Worm (Caenorhabditis elegans) whole organism, L1 larva: ENCODE data around the gene clec-126.
"Not testable (repeated sequence)": the region's sequence is repeated elsewhere in the genome, so short reads cannot be mapped to it uniquely, and the experiment has no call there.

Source experiments
- C04F5.9 ChIP-seq: sonication (generic microtip); optimal IDR thresholded peaks from 2 replicates; lab custom pipeline; 2016; ENCODE audit warnings: missing genetic modification characterization, missing compliant biosample characterization
- C34B4.2 ChIP-seq: sonication (generic microtip); optimal IDR thresholded peaks from 2 replicates; lab custom pipeline; 2017; ENCODE audit warnings: mild to moderate bottlenecking, missing genetic modification characterization, missing compliant biosample characterization
- ama-1 ChIP-seq: fragments of 150-350 bp; optimal IDR thresholded peaks from 2 replicates; lab custom pipeline; 2014
- ceh-88 ChIP-seq: fragments of 200-800 bp; sonication (Bioruptor generic); IDR thresholded peaks from 2 replicates; pipeline ENCODE4 v1.3.6; 2022; ENCODE audit warnings: missing genetic modification characterization, missing compliant biosample characterization
- ceh-90 ChIP-seq: sonication (generic microtip); optimal IDR thresholded peaks from 2 replicates; lab custom pipeline; 2016; ENCODE audit warnings: missing genetic modification characterization, missing compliant biosample characterization
- dpl-1 ChIP-seq, 3 experiments: fragments of 150-350 bp in 2 of 3; sonication (generic microtip) in 1 of 3; optimal IDR thresholded peaks; 2 replicates each; lab custom pipeline; 2014 to 2017; ENCODE audit warnings: missing biosample characterization in 3 of 3, missing genetic modification characterization in 3 of 3, missing genetic modification reagents in 3 of 3
- dsc-1 ChIP-seq: sonication (generic microtip); optimal IDR thresholded peaks from 2 replicates; lab custom pipeline; 2016; ENCODE audit warnings: mild to moderate bottlenecking, missing genetic modification characterization, missing compliant biosample characterization
- efl-1 ChIP-seq, 4 experiments: fragments of 150-350 bp; optimal IDR thresholded peaks in 3 of 4; peaks in 1 of 4; 1 replicate in 1 of 4; 2 replicates in 3 of 4; lab custom pipeline; 2014; ENCODE audit warnings: missing biosample characterization in 2 of 4, missing genetic modification characterization in 2 of 4, missing genetic modification reagents in 2 of 4
- efl-3 ChIP-seq: fragments of 200-800 bp; sonication (Bioruptor generic); optimal IDR thresholded peaks from 2 replicates; lab custom pipeline; 2018; ENCODE audit warnings: mild to moderate bottlenecking, missing genetic modification characterization, missing compliant biosample characterization
- elt-2 ChIP-seq: sonication (generic microtip); optimal IDR thresholded peaks from 2 replicates; lab custom pipeline; 2016; ENCODE audit warnings: missing genetic modification characterization, mild to moderate bottlenecking, inconsistent platforms, missing compliant biosample characterization, missing genetic modification reagents
- elt-3 ChIP-seq, 6 experiments: fragments of 150-350 bp in 1 of 6; sonication (generic microtip); optimal IDR thresholded peaks; 2 replicates each; lab custom pipeline; 2017 to 2018; ENCODE audit warnings: missing biosample characterization in 6 of 6, missing genetic modification characterization in 6 of 6, inconsistent platforms in 1 of 6
- ets-5 ChIP-seq: fragments of 200-800 bp; sonication (Bioruptor generic); IDR thresholded peaks from 2 replicates; pipeline ENCODE4 v1.3.6; 2022; ENCODE audit warnings: missing genetic modification characterization, missing compliant biosample characterization
- fkh-10 ChIP-seq: sonication (generic microtip); optimal IDR thresholded peaks from 2 replicates; lab custom pipeline; 2017; ENCODE audit warnings: missing biosample characterization, missing genetic modification reagents, missing genetic modification characterization
- fkh-4 ChIP-seq: sonication (generic microtip); optimal IDR thresholded peaks from 2 replicates; lab custom pipeline; 2016; ENCODE audit warnings: missing compliant biosample characterization, missing genetic modification characterization, borderline replicate concordance
- hlh-17 ChIP-seq: fragments of 200-800 bp; sonication (Bioruptor generic); optimal IDR thresholded peaks from 2 replicates; lab custom pipeline; 2018; ENCODE audit warnings: missing genetic modification characterization, mild to moderate bottlenecking, missing compliant biosample characterization, moderate library complexity, borderline replicate concordance
- hlh-4 ChIP-seq: sonication (generic microtip); optimal IDR thresholded peaks from 2 replicates; lab custom pipeline; 2016; ENCODE audit warnings: mild to moderate bottlenecking, missing genetic modification characterization, missing compliant biosample characterization
- hpl-2 ChIP-seq: fragments of 150-350 bp; optimal IDR thresholded peaks from 2 replicates; lab custom pipeline; 2014; ENCODE audit warnings: missing biosample characterization, missing genetic modification reagents, missing genetic modification characterization
- isw-1 ChIP-seq: fragments of 200-800 bp; sonication (Bioruptor generic); IDR thresholded peaks from 2 replicates; pipeline ENCODE4 v1.3.6; 2022; ENCODE audit warnings: missing genetic modification characterization, missing compliant biosample characterization
- lin-13 ChIP-seq: fragments of 150-350 bp; optimal IDR thresholded peaks from 2 replicates; lab custom pipeline; 2014; ENCODE audit warnings: missing biosample characterization, missing genetic modification reagents, missing genetic modification characterization
- lin-15B ChIP-seq: fragments of 150-350 bp; sonication (generic microtip); optimal IDR thresholded peaks from 3 replicates; lab custom pipeline; 2014; ENCODE audit warnings: missing biosample characterization, missing genetic modification characterization
- lin-35 ChIP-seq, 2 experiments: fragments of 150-350 bp; optimal IDR thresholded peaks; 2 replicates each; lab custom pipeline; 2014; ENCODE audit warnings: missing biosample characterization in 2 of 2, missing genetic modification characterization in 2 of 2, missing genetic modification reagents in 2 of 2
- lin-39 ChIP-seq: fragments of 150-350 bp; optimal IDR thresholded peaks from 2 replicates; lab custom pipeline; 2014; ENCODE audit warnings: missing biosample characterization, missing genetic modification reagents, missing genetic modification characterization
- lir-3 ChIP-seq: sonication (generic microtip); optimal IDR thresholded peaks from 2 replicates; lab custom pipeline; 2016; ENCODE audit warnings: mild to moderate bottlenecking, missing genetic modification characterization, moderate library complexity, missing compliant biosample characterization; ENCODE audit not compliant: poor library complexity
- mep-1 ChIP-seq: fragments of 150-350 bp; optimal IDR thresholded peaks from 2 replicates; lab custom pipeline; 2014; ENCODE audit warnings: missing biosample characterization, missing genetic modification characterization
- nhr-11 ChIP-seq: fragments of 150-350 bp; optimal IDR thresholded peaks from 2 replicates; lab custom pipeline; 2014; ENCODE audit warnings: missing biosample characterization, missing genetic modification characterization
- nhr-12 ChIP-seq: sonication (generic microtip); optimal IDR thresholded peaks from 2 replicates; lab custom pipeline; 2017; ENCODE audit warnings: missing biosample characterization, missing genetic modification characterization
- nhr-19 ChIP-seq: fragments of 200-800 bp; sonication (Bioruptor generic); conservative IDR thresholded peaks from 2 replicates; pipeline ENCODE4 v1.3.6; 2022; ENCODE audit warnings: missing genetic modification characterization, missing compliant biosample characterization
- nhr-77 ChIP-seq: fragments of 150-350 bp; optimal IDR thresholded peaks from 2 replicates; lab custom pipeline; 2014; ENCODE audit warnings: missing biosample characterization, missing genetic modification characterization
- nhr-85 ChIP-seq: sonication (generic microtip); peaks from one replicate; lab custom pipeline; 2016; ENCODE audit warnings: missing genetic modification characterization, inconsistent platforms, missing compliant biosample characterization
- snu-23 ChIP-seq: sonication (generic microtip); optimal IDR thresholded peaks from 2 replicates; lab custom pipeline; 2016; ENCODE audit warnings: missing genetic modification characterization, missing compliant biosample characterization
- sox-4 ChIP-seq: sonication (generic microtip); optimal IDR thresholded peaks from 2 replicates; lab custom pipeline; 2016; ENCODE audit warnings: missing genetic modification characterization, missing compliant biosample characterization
- sup-37 ChIP-seq: fragments of 200-800 bp; sonication (Bioruptor generic); optimal IDR thresholded peaks from 2 replicates; lab custom pipeline; 2018; ENCODE audit warnings: mild to moderate bottlenecking, missing genetic modification characterization, missing compliant biosample characterization
- swsn-7 ChIP-seq: sonication (generic microtip); optimal IDR thresholded peaks from 2 replicates; lab custom pipeline; 2016; ENCODE audit warnings: missing genetic modification characterization, missing compliant biosample characterization
- tbx-2 ChIP-seq: sonication (generic microtip); optimal IDR thresholded peaks from 2 replicates; lab custom pipeline; 2016; ENCODE audit warnings: missing genetic modification characterization, missing compliant biosample characterization
- tlp-1 ChIP-seq: fragments of 150-350 bp; optimal IDR thresholded peaks from 2 replicates; lab custom pipeline; 2014; ENCODE audit warnings: missing biosample characterization, missing genetic modification characterization
- unc-130 ChIP-seq: fragments of 150-350 bp; optimal IDR thresholded peaks from 2 replicates; lab custom pipeline; 2017; ENCODE audit warnings: missing biosample characterization, missing genetic modification characterization, inconsistent platforms
- unc-86 ChIP-seq: sonication (generic microtip); optimal IDR thresholded peaks from 2 replicates; lab custom pipeline; 2016; ENCODE audit warnings: missing genetic modification characterization, missing compliant biosample characterization
- vab-15 ChIP-seq: sonication (generic microtip); optimal IDR thresholded peaks from 2 replicates; lab custom pipeline; 2017; ENCODE audit warnings: missing genotype, mild to moderate bottlenecking, missing genetic modification characterization, missing compliant biosample characterization
- xbp-1 ChIP-seq: sonication (generic microtip); optimal IDR thresholded peaks from 2 replicates; lab custom pipeline; 2016; ENCODE audit warnings: missing genetic modification characterization, missing compliant biosample characterization
- zag-1 ChIP-seq: fragments of 150-350 bp; optimal IDR thresholded peaks from 2 replicates; lab custom pipeline; 2014; ENCODE audit warnings: missing biosample characterization, missing genetic modification characterization
- zip-4 ChIP-seq: fragments of 200-800 bp; sonication (Bioruptor generic); optimal IDR thresholded peaks from 2 replicates; lab custom pipeline; 2018; ENCODE audit warnings: mild to moderate bottlenecking, missing genetic modification characterization, moderate library complexity, missing compliant biosample characterization
- ztf-11 ChIP-seq, 2 experiments: sonication (generic microtip); optimal IDR thresholded peaks; 2 replicates each; lab custom pipeline; 2016 to 2017; ENCODE audit warnings: missing genetic modification characterization in 2 of 2, missing biosample characterization in 1 of 2, missing compliant biosample characterization in 1 of 2
- ztf-4 ChIP-seq: fragments of 150-350 bp; optimal IDR thresholded peaks from 2 replicates; lab custom pipeline; 2014; ENCODE audit warnings: missing biosample characterization, missing genetic modification characterization

The clec-126 gene

ce11 chrII:3482231-3482630, 37.1 kb upstream of the clec-126 start, which contains the start of gene smu-2 (continued):
- peak in 1 of 2 experiments; percentile 77 for TF ChIP-seq ztf-11 (tag; optimal IDR thresholded peaks at IDR 0.05; lab: Kevin White, UChicago)
- TF ChIP-seq elt-3 (tag; optimal IDR thresholded peaks at IDR 0.05; lab: Kevin White, UChicago) = no peak
- peak; percentile 88 for TF ChIP-seq lin-15B
- peak; percentile 68 for TF ChIP-seq mep-1 (tag; lab: Kevin White, UChicago)
- peak; percentile 87 for TF ChIP-seq lir-3 (tag; lab: Kevin White, UChicago)
- no peak for TF ChIP-seq efl-3 (GFP tag; lab: Kevin White, UChicago)
- TF ChIP-seq ets-5 (GFP tag; lab: Robert Waterston, UW) = no peak
- TF ChIP-seq nhr-19 (GFP tag; lab: Robert Waterston, UW) = peak; percentile 57
- TF ChIP-seq lin-35 (GFP tag; optimal IDR thresholded peaks at IDR 0.05; lab: Kevin White, UChicago) = peak; percentile 51 to 70
- peak; percentile 62 for TF ChIP-seq xbp-1
- TF ChIP-seq zip-4 (GFP tag; lab: Kevin White, UChicago) = no peak
- no peak for TF ChIP-seq swsn-7
- no peak for TF ChIP-seq nhr-77
- TF ChIP-seq lin-39 (tag; lab: Kevin White, UChicago) = peak; percentile 1
- no peak for TF ChIP-seq hpl-2 (GFP tag; lab: Kevin White, UChicago)
- peak; percentile 68 for TF ChIP-seq isw-1
- TF ChIP-seq unc-130 = no peak
- TF ChIP-seq elt-2 (tag; lab: Kevin White, UChicago) = peak; percentile 48
- TF ChIP-seq tbx-2 = peak; percentile 71
- peak; percentile 49 for TF ChIP-seq unc-86 (tag; lab: Kevin White, UChicago)
- TF ChIP-seq, all 84 proteins: peak for 39

ce11 chrII:3490797-3491196, 28.5 kb upstream of the clec-126 start, which contains the start of gene fbxb-112:
TSS of gene fbxb-112 (plus strand) at chrII:3491097.
- not testable (repeated sequence) for TF ChIP-seq snu-23 (GFP tag; lab: Kevin White, UChicago); ztf-4 (tag; lab: Kevin White, UChicago); nhr-12

- TF ChIP-seq ceh-88 (GFP tag; lab: Robert Waterston, UW) = no peak
- no peak for TF ChIP-seq C34B4.2
- no peak for TF ChIP-seq lin-13 (GFP tag; lab: Kevin White, UChicago)
- peak in 1 of 2 experiments; percentile 9 for TF ChIP-seq lin-35 (GFP tag; optimal IDR thresholded peaks at IDR 0.05; lab: Kevin White, UChicago)
- peak in 1 of 2 experiments; percentile 92 for TF ChIP-seq efl-1 (optimal IDR thresholded peaks at IDR 0.05; lab: Kevin White, UChicago)
- TF ChIP-seq efl-1 (GFP tag; optimal IDR thresholded peaks at IDR 0.05 in 1 of 2; lab: Kevin White, UChicago) = no peak
- TF ChIP-seq dsc-1 (tag; lab: Kevin White, UChicago) = no peak
These were observed 19.9 kb upstream of the clec-126 start, which contains the start of gene Y49F6B.9 for ce11 chrII:3499386-3499785. TSS of gene Y49F6B.9 (minus strand) at chrII:3499387.

ce11 chrII:3500373-3500772, 18.9 kb upstream of the clec-126 start:
- TF ChIP-seq nhr-85 (tag; lab: Kevin White, UChicago) (peak; percentile 19), tlp-1 (tag; lab: Kevin White, UChicago) (no peak)

- TF ChIP-seq nhr-19 (GFP tag; lab: Robert Waterston, UW) (no peak), fkh-10 (GFP tag; lab: Kevin White, UChicago) (no peak), hlh-17 (GFP tag; lab: Kevin White, UChicago) (no peak), hlh-4 (tag; lab: Kevin White, UChicago) (no peak), nhr-11 (no peak), fkh-4 (tag; lab: Kevin White, UChicago) (no peak), efl-1 (optimal IDR thresholded peaks at IDR 0.05; lab: Kevin White, UChicago) (no peak), efl-1 (GFP tag; optimal IDR thresholded peaks at IDR 0.05 in 1 of 2; lab: Kevin White, UChicago) (no peak), ztf-11 (tag; optimal IDR thresholded peaks at IDR 0.05; lab: Kevin White, UChicago) (no peak), efl-3 (GFP tag; lab: Kevin White, UChicago) (no peak), zag-1 (tag; lab: Kevin White, UChicago) (no peak), dpl-1 (GFP tag; optimal IDR thresholded peaks at IDR 0.05; lab: Kevin White, UChicago) (no peak), nhr-12 (no peak), ama-1 (lab: Kevin White, UChicago) (no peak), sup-37 (GFP tag; lab: Kevin White, UChicago) (no peak), C04F5.9 (no peak), tlp-1 (tag; lab: Kevin White, UChicago) (no peak), ceh-90 (tag; lab: Kevin White, UChicago) (no peak), sox-4 (tag; lab: Kevin White, UChicago) (no peak), vab-15 (no peak), snu-23 (GFP tag; lab: Kevin White, UChicago) (no peak)
These were observed 17.3 kb upstream of the clec-126 start for ce11 chrII:3502011-3502410.
